Worm (Caenorhabditis elegans) whole organism, early embryonic: ENCODE results near the gene clec-180.

Experiments
- B0310.2 ChIP-seq: sonication (generic microtip); optimal IDR thresholded peaks from 2 replicates; lab custom pipeline; 2016; ENCODE audit warnings: mild to moderate bottlenecking, missing genetic modification characterization, missing compliant biosample characterization
- F13C5.2 ChIP-seq: sonication (generic microtip); optimal IDR thresholded peaks from 2 replicates; lab custom pipeline; 2017; ENCODE audit warnings: mild to moderate bottlenecking, missing genetic modification characterization, inconsistent platforms, missing compliant biosample characterization
- aly-1 ChIP-seq: sonication (generic microtip); optimal IDR thresholded peaks from 2 replicates; lab custom pipeline; 2016; ENCODE audit warnings: missing genetic modification characterization, missing compliant biosample characterization
- ama-1 ChIP-seq: fragments of 150-350 bp; optimal IDR thresholded peaks from 2 replicates; lab custom pipeline; 2014
- ceh-13 ChIP-seq: fragments of 200-800 bp; sonication (Bioruptor generic); optimal IDR thresholded peaks from 2 replicates; lab custom pipeline; 2018; ENCODE audit warnings: mild to moderate bottlenecking, missing genetic modification characterization, missing compliant biosample characterization
- ceh-36 ChIP-seq: sonication (generic microtip); optimal IDR thresholded peaks from 2 replicates; lab custom pipeline; 2016; ENCODE audit warnings: missing genetic modification characterization, inconsistent platforms, missing compliant biosample characterization
- ets-7 ChIP-seq: sonication (generic microtip); optimal IDR thresholded peaks from 2 replicates; lab custom pipeline; 2016; ENCODE audit warnings: missing genotype, missing genetic modification characterization, missing compliant biosample characterization
- flt-1 ChIP-seq: fragments of 200-800 bp; sonication (Bioruptor generic); IDR thresholded peaks from 2 replicates; pipeline ENCODE4 v1.3.6; 2022; ENCODE audit warnings: missing genetic modification characterization, missing compliant biosample characterization
- hmbx-1 ChIP-seq: sonication (generic microtip); optimal IDR thresholded peaks from 2 replicates; lab custom pipeline; 2016; ENCODE audit warnings: mild to moderate bottlenecking, missing genetic modification characterization, missing compliant biosample characterization
- hmg-4 ChIP-seq: fragments of 200-800 bp; sonication (Bioruptor generic); optimal IDR thresholded peaks from 2 replicates; lab custom pipeline; 2018; ENCODE audit warnings: mild to moderate bottlenecking, missing genetic modification characterization, missing compliant biosample characterization
- hnd-1 ChIP-seq: sonication (generic microtip); optimal IDR thresholded peaks from 2 replicates; lab custom pipeline; 2016; ENCODE audit warnings: missing genetic modification characterization, missing compliant biosample characterization
- pes-1 ChIP-seq: fragments of 200-800 bp; sonication (Bioruptor generic); IDR thresholded peaks from 2 replicates; pipeline ENCODE4 v1.3.6; 2022; ENCODE audit warnings: missing genetic modification reagents, missing genetic modification characterization, missing compliant biosample characterization
- scrt-1 ChIP-seq: fragments of 200-800 bp; sonication (Bioruptor generic); IDR thresholded peaks from 2 replicates; pipeline ENCODE4 v1.3.6; 2022; ENCODE audit warnings: missing genetic modification characterization, missing compliant biosample characterization
- sea-1 ChIP-seq: fragments of 200-800 bp; sonication (Bioruptor generic); conservative IDR thresholded peaks from 2 replicates; pipeline ENCODE4 v1.3.6; 2022; ENCODE audit warnings: missing genetic modification characterization, missing compliant biosample characterization
- tbx-11 ChIP-seq: fragments of 200-800 bp; sonication (Bioruptor generic); IDR thresholded peaks from 2 replicates; pipeline ENCODE4 v1.3.6; 2022; ENCODE audit warnings: missing genetic modification characterization, missing compliant biosample characterization
- tbx-37 ChIP-seq: fragments of 200-800 bp; sonication (Bioruptor generic); conservative IDR thresholded peaks from 2 replicates; pipeline ENCODE4 v1.3.6; 2022; ENCODE audit warnings: missing genetic modification reagents, missing genetic modification characterization, missing compliant biosample characterization
- tra-4 ChIP-seq: sonication (generic microtip); optimal IDR thresholded peaks from 2 replicates; lab custom pipeline; 2017; ENCODE audit warnings: missing genetic modification characterization, missing compliant biosample characterization

The clec-180 gene

DNA sequence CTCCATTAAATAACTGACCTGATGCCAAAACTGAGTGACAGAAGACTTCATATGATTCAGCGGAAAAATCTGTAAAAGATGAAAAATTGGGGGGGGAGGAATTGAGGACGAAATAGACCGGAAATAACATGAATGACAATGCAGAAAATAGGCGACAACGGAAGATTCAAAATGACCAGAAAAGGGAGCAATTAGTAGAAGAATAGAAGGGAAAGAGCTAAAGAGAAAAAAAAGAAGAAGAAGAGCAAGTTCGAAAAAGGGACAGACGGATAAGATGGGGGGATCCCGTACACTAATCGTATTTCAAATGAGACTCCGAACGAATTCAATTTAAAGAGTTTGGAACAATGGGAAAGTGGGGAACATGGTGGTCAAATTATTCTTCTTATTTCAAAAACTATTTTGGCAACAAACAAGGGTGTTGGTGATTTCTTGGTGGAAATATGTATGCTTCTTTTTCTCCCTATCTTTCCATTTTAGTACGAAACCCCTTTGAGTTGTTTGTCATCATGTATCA lies 26.1 kb upstream of the clec-180 start, which contains the start of gene R05G6.10:
Gene R05G6.10 (minus strand): TSS at position 51 of the 517 bp plus-strand sequence.
- TF ChIP-seq ceh-13 (no peak), scrt-1 (GFP tag; lab: Robert Waterston, UW) (no peak), flt-1 (GFP tag; lab: Robert Waterston, UW) (no peak), F13C5.2 (no peak), sea-1 (GFP tag; lab: Robert Waterston, UW) (no peak), hmbx-1 (no peak), pes-1 (GFP tag; lab: Robert Waterston, UW) (no peak), aly-1 (tag; lab: Kevin White, UChicago) (no peak)

DNA sequence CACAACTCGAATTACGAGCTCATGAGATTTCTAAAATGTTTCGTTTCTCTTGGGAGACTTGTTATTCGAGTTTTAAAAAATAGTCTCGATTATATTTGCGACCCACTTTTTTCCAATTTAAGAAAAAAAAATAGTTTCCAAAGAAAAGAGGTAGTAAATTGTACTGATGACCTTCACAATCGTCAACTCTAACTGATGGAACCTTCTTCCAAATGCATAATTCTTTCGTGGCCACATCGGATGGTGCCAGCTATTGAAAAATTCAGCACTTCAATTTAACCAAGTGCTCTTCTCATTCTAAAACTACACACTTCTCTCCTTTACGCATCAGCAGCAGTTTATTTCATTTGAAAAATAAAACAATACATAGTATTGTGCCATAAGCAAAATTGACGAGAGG lies 25.0 kb upstream of the clec-180 start:
- TF ChIP-seq hnd-1 (tag; lab: Kevin White, UChicago) = no peak
- TF ChIP-seq ceh-36 (tag; lab: Kevin White, UChicago) = no peak
- TF ChIP-seq F13C5.2 = no peak
- TF ChIP-seq tbx-11 (GFP tag; lab: Robert Waterston, UW) = no peak
- TF ChIP-seq B0310.2 (tag; lab: Kevin White, UChicago) = no peak
- TF ChIP-seq ets-7 (tag; lab: Kevin White, UChicago) = no peak
- TF ChIP-seq aly-1 (tag; lab: Kevin White, UChicago) = no peak
- TF ChIP-seq scrt-1 (GFP tag; lab: Robert Waterston, UW) = no peak
- no peak for TF ChIP-seq ama-1

DNA sequence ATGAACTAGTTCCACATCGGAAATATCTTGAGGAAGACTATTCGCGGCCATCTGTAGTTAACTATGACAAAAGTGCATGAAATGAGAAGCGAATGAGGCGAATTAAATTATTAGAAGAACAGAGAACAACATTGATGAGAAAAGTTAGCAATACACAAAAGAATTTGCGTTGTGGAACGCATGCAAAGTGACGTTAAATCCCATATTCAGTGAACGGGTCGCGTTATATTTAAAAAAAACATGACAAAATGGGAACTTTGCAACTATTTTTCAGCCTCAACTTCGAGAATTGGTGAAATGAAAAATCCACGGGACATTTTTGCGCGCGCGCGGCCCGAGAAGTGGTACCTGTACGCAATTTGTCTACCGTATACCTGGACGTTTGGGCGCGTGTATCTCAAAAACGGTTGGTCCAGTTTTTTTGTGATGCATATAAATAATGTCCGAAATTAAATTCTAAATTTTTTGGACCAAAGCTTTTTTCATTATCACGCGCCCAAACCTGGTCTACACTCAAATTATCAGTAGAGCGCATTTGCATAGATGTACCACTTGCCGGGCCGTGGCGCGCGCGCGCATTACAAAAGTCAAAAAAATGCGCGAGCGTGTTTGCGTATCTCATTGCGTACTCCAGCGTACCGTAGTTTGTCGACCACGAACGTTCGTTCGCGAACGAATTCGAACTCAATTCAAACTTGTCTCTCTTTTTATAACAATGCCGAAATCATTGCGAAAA lies 20.7 kb upstream of the clec-180 start, which contains the start of the genes cdd-2 and oef-1:
Gene cdd-2 (minus strand): TSS at position 51 of the 736 bp plus-strand sequence.
Gene oef-1 (plus strand): TSS at position 575 of the 736 bp plus-strand sequence.
- TF ChIP-seq tbx-11 (GFP tag; lab: Robert Waterston, UW) (no peak), flt-1 (GFP tag; lab: Robert Waterston, UW) (no peak), F13C5.2 (no peak), ceh-36 (tag; lab: Kevin White, UChicago) (no peak), tra-4 (no peak), sea-1 (GFP tag; lab: Robert Waterston, UW) (no peak), scrt-1 (GFP tag; lab: Robert Waterston, UW) (no peak), ceh-13 (no peak), B0310.2 (tag; lab: Kevin White, UChicago) (no peak), tbx-37 (GFP tag; lab: Robert Waterston, UW) (no peak), ama-1 (no peak), hmg-4 (GFP tag; lab: Kevin White, UChicago) (no peak), aly-1 (tag; lab: Kevin White, UChicago) (no peak), pes-1 (GFP tag; lab: Robert Waterston, UW) (no peak)

DNA sequence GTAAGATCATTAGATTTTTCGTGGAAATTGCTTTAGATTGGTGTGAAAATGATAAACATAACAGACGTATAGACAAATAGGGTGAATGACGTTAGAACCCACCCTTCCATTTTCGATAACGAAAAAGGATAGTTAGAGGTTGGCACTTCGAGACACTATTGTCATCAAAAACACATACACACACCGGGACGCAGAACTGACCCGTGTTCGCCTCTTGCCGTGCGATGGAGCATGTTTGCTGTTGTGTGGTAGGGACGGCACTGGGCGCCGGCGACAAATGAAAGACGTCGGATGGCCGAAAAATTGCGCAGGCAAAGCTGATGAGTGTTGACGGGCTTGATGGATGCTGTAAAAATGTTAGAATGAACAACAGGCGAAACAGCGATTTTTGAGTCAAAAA lies 18.8 kb upstream of the clec-180 start:
- TF ChIP-seq hmbx-1 (no peak), tbx-11 (GFP tag; lab: Robert Waterston, UW) (no peak), ceh-13 (no peak), aly-1 (tag; lab: Kevin White, UChicago) (no peak), scrt-1 (GFP tag; lab: Robert Waterston, UW) (no peak), tbx-37 (GFP tag; lab: Robert Waterston, UW) (0 out of 2 replicates have a peak, but pooled peaks have one; percentile 27), sea-1 (GFP tag; lab: Robert Waterston, UW) (no peak)

DNA sequence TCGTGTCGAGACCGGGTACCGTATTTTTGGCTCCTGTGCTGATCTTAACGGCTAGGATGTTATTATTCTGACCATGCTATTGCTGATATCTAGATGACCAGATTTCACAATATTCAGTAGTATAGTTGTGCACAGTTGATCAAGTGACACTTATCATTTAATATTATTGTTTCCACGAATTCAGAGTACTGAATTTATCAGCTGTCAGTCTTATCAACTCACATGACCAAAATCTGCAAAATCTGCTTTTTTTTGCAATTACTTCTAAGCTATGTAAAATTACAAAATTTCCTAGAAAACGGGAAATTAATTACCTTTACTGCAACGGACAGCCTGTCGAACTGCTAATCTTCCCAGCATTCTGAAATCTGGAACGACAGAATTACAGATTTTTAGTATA lies 18.2 kb upstream of the clec-180 start, which contains the start of gene pam-1:
Gene pam-1 (minus strand): TSS at position 368 of the 400 bp plus-strand sequence.
- TF ChIP-seq tbx-37 (GFP tag; lab: Robert Waterston, UW) = no peak
- TF ChIP-seq ets-7 (tag; lab: Kevin White, UChicago) = no peak

DNA sequence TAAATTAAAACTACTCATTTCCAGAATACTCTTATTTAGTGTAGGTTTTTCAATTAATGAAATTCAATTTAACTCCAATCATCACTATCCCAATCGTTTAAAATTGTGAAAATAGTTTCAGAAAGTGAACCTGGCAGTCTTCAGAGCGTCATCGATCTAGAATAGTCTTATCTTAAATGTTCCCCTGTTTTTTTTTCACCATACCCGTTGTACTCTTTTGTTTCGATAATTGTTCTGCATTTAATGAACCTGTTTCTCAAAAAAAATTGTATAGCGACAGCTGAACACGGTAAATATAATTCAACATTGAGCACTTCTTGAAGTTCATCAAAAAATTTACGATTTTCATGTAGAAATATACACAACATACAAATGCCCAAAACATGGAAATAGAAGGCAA lies 17.4 kb upstream of the clec-180 start:
- TF ChIP-seq B0310.2 (tag; lab: Kevin White, UChicago) = no peak
- no peak for TF ChIP-seq scrt-1 (GFP tag; lab: Robert Waterston, UW)
- no peak for TF ChIP-seq aly-1 (tag; lab: Kevin White, UChicago)
- no peak for TF ChIP-seq tbx-37 (GFP tag; lab: Robert Waterston, UW)
- no peak for TF ChIP-seq hmg-4 (GFP tag; lab: Kevin White, UChicago)
- TF ChIP-seq ets-7 (tag; lab: Kevin White, UChicago) = no peak
- TF ChIP-seq hmbx-1 = no peak
- TF ChIP-seq F13C5.2 = no peak
- TF ChIP-seq tbx-11 (GFP tag; lab: Robert Waterston, UW) = no peak
- no peak for TF ChIP-seq flt-1 (GFP tag; lab: Robert Waterston, UW)
- TF ChIP-seq ama-1 = no peak
- TF ChIP-seq hnd-1 (tag; lab: Kevin White, UChicago) = no peak
- no peak for TF ChIP-seq pes-1 (GFP tag; lab: Robert Waterston, UW)
- TF ChIP-seq ceh-36 (tag; lab: Kevin White, UChicago) = no peak
- TF ChIP-seq ceh-13 = no peak
- no peak for TF ChIP-seq sea-1 (GFP tag; lab: Robert Waterston, UW)
- TF ChIP-seq tra-4 = no peak

DNA sequence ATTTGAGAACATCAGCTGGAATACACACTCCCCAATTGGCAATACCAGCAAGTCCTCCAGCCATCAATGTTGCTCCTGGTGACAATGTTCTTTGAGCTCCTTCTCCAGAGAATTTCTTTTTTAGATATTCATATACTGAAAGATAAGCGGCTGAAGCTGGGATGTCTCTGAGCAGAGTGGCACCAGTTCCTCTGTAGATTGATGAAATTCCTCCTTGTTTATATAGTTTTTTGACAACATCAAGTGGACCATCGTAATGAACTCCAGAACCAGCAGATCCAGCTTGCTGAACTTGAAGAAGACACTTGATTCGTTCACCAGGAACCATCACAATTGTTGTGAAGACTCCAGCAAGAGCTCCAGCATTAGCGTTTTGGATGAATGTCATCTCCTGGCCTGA lies 16.6 kb upstream of the clec-180 start:
- TF ChIP-seq ets-7 (tag; lab: Kevin White, UChicago) (no peak), scrt-1 (GFP tag; lab: Robert Waterston, UW) (no peak), flt-1 (GFP tag; lab: Robert Waterston, UW) (no peak), pes-1 (GFP tag; lab: Robert Waterston, UW) (no peak), F13C5.2 (no peak), aly-1 (tag; lab: Kevin White, UChicago) (no peak), hnd-1 (tag; lab: Kevin White, UChicago) (no peak), tbx-37 (GFP tag; lab: Robert Waterston, UW) (no peak), ceh-13 (no peak), tbx-11 (GFP tag; lab: Robert Waterston, UW) (no peak), B0310.2 (tag; lab: Kevin White, UChicago) (no peak), hmbx-1 (no peak), ceh-36 (tag; lab: Kevin White, UChicago) (no peak), sea-1 (GFP tag; lab: Robert Waterston, UW) (no peak), tra-4 (no peak), hmg-4 (GFP tag; lab: Kevin White, UChicago) (no peak), ama-1 (no peak)
